Worm (Caenorhabditis elegans) whole organism, midembryonic: ENCODE measurements around the gene Y38E10A.28.

Source experiments
- T22C8.4 ChIP-seq: fragments of 200-800 bp; sonication (Bioruptor generic); IDR thresholded peaks from 2 replicates; pipeline ENCODE4 v1.3.6; 2022; ENCODE audit warnings: missing genetic modification characterization, missing compliant biosample characterization
- cog-1 ChIP-seq: sonication (generic microtip); optimal IDR thresholded peaks from 2 replicates; lab custom pipeline; 2016; ENCODE audit warnings: missing genetic modification characterization, missing compliant biosample characterization
- flt-1 ChIP-seq: fragments of 200-800 bp; sonication (Bioruptor generic); IDR thresholded peaks from 2 replicates; pipeline ENCODE4 v1.3.6; 2022; ENCODE audit warnings: missing genetic modification characterization, missing compliant biosample characterization
- klf-2 ChIP-seq: fragments of 200-800 bp; sonication (Bioruptor generic); conservative IDR thresholded peaks from 2 replicates; pipeline ENCODE4 v1.3.6; 2022; ENCODE audit warnings: missing genetic modification reagents, missing genetic modification characterization, missing compliant biosample characterization
- med-1 ChIP-seq: sonication (generic microtip); optimal IDR thresholded peaks from 2 replicates; lab custom pipeline; 2017; ENCODE audit warnings: missing genetic modification characterization, mild to moderate bottlenecking, missing compliant biosample characterization, antibody characterized with exemption, missing genetic modification reagents; ENCODE audit not compliant: insufficient read depth
- ref-1 ChIP-seq: fragments of 200-800 bp; sonication (Bioruptor generic); conservative IDR thresholded peaks from 2 replicates; pipeline ENCODE4 v1.3.6; 2022; ENCODE audit warnings: missing genetic modification reagents, missing genetic modification characterization, missing compliant biosample characterization
- tab-1 ChIP-seq: fragments of 200-800 bp; sonication (Bioruptor generic); IDR thresholded peaks from 2 replicates; pipeline ENCODE4 v1.3.6; 2022; ENCODE audit warnings: missing genetic modification characterization, missing compliant biosample characterization
- ztf-23 ChIP-seq: fragments of 200-800 bp; sonication (Bioruptor generic); IDR thresholded peaks from 2 replicates; pipeline ENCODE4 v1.3.6; 2022; ENCODE audit warnings: missing genetic modification reagents, missing genetic modification characterization, missing compliant biosample characterization
- ztf-29 ChIP-seq: fragments of 200-800 bp; sonication (Bioruptor generic); IDR thresholded peaks from 2 replicates; pipeline ENCODE4 v1.3.6; 2022; ENCODE audit warnings: missing genetic modification reagents, missing genetic modification characterization, missing compliant biosample characterization

Gene Y38E10A.28

ce11 chrII:12630888-12631287, 1.4 kb downstream of the Y38E10A.28 start, which contains the start of gene Y38E10A.34:
TSS of gene Y38E10A.34 (plus strand) at chrII:12631188.
- TF ChIP-seq ztf-23 (GFP tag; lab: Robert Waterston, UW): no peak
- no peak for TF ChIP-seq tab-1 (GFP tag; lab: Robert Waterston, UW)
- TF ChIP-seq med-1 (GFP tag; lab: Kevin White, UChicago): no peak

ce11 chrII:12634749-12635318, 5.3 kb downstream of the Y38E10A.28 start, which contains the start of gene Y38E10A.17:
TSS of gene Y38E10A.17 (minus strand) at chrII:12634799.
- TF ChIP-seq ref-1 (no peak), tab-1 (GFP tag; lab: Robert Waterston, UW) (no peak), klf-2 (no peak), T22C8.4 (no peak), flt-1 (GFP tag; lab: Robert Waterston, UW) (no peak), med-1 (GFP tag; lab: Kevin White, UChicago) (no peak), cog-1 (tag; lab: Kevin White, UChicago) (no peak), ztf-23 (GFP tag; lab: Robert Waterston, UW) (no peak), ztf-29 (GFP tag; lab: Robert Waterston, UW) (no peak)

ce11 chrII:12636602-12637001, 7.1 kb downstream of the Y38E10A.28 start, which contains the start of gene nhr-234:
TSS of gene nhr-234 (plus strand) at chrII:12636678.
- TF ChIP-seq flt-1 (GFP tag; lab: Robert Waterston, UW) (no peak), cog-1 (tag; lab: Kevin White, UChicago) (no peak), ztf-29 (GFP tag; lab: Robert Waterston, UW) (no peak), med-1 (GFP tag; lab: Kevin White, UChicago) (no peak), tab-1 (GFP tag; lab: Robert Waterston, UW) (no peak), ztf-23 (GFP tag; lab: Robert Waterston, UW) (no peak), T22C8.4 (no peak), klf-2 (no peak), ref-1 (no peak)

ce11 chrII:12640370-12640769, 10.9 kb downstream of the Y38E10A.28 start, which contains the start of gene nhr-235:
TSS of gene nhr-235 (plus strand) at chrII:12640670.
- TF ChIP-seq cog-1 (tag; lab: Kevin White, UChicago) (no peak), med-1 (GFP tag; lab: Kevin White, UChicago) (no peak), flt-1 (GFP tag; lab: Robert Waterston, UW) (no peak), ztf-29 (GFP tag; lab: Robert Waterston, UW) (no peak), tab-1 (GFP tag; lab: Robert Waterston, UW) (no peak), ztf-23 (GFP tag; lab: Robert Waterston, UW) (no peak), T22C8.4 (no peak), klf-2 (no peak), ref-1 (no peak)

- 0 out of 2 replicates have a peak, but pooled peaks have one; percentile 35 for TF ChIP-seq klf-2
- TF ChIP-seq tab-1 (GFP tag; lab: Robert Waterston, UW): peak; percentile 57; the same call in 1 of the 2 replicates
Measured at ce11 chrII:12651208-12651607, 21.7 kb downstream of the Y38E10A.28 start.

- TF ChIP-seq tab-1 (GFP tag; lab: Robert Waterston, UW) (no peak), cog-1 (tag; lab: Kevin White, UChicago) (no peak), ztf-23 (GFP tag; lab: Robert Waterston, UW) (no peak)
Measured at ce11 chrII:12654447-12654846, 25.0 kb downstream of the Y38E10A.28 start, which contains the start of gene rgs-4. TSS of gene rgs-4 (plus strand) at chrII:12654747.

ce11 chrII:12655816-12656215, 26.3 kb downstream of the Y38E10A.28 start:
- TF ChIP-seq ref-1: no peak
- no peak for TF ChIP-seq ztf-29 (GFP tag; lab: Robert Waterston, UW)
- TF ChIP-seq med-1 (GFP tag; lab: Kevin White, UChicago): no peak

- TF ChIP-seq klf-2 (no peak), ztf-29 (GFP tag; lab: Robert Waterston, UW) (no peak), flt-1 (GFP tag; lab: Robert Waterston, UW) (no peak), cog-1 (tag; lab: Kevin White, UChicago) (no peak)
Measured at ce11 chrII:12657620-12658019, 28.1 kb downstream of the Y38E10A.28 start.

ce11 chrII:12658409-12658808, 28.9 kb downstream of the Y38E10A.28 start:
- TF ChIP-seq tab-1 (GFP tag; lab: Robert Waterston, UW): no peak
- TF ChIP-seq ref-1: no peak
- TF ChIP-seq med-1 (GFP tag; lab: Kevin White, UChicago): no peak
- no peak for TF ChIP-seq ztf-23 (GFP tag; lab: Robert Waterston, UW)
- TF ChIP-seq flt-1 (GFP tag; lab: Robert Waterston, UW): no peak

ce11 chrII:12659676-12660371, 30.3 kb downstream of the Y38E10A.28 start:
- TF ChIP-seq klf-2 (no peak), T22C8.4 (no peak), ztf-29 (GFP tag; lab: Robert Waterston, UW) (no peak), cog-1 (tag; lab: Kevin White, UChicago) (no peak), ref-1 (no peak), tab-1 (GFP tag; lab: Robert Waterston, UW) (no peak), ztf-23 (GFP tag; lab: Robert Waterston, UW) (no peak), med-1 (GFP tag; lab: Kevin White, UChicago) (no peak), flt-1 (GFP tag; lab: Robert Waterston, UW) (no peak)
